Worm (Caenorhabditis elegans) whole organism, midembryonic: ENCODE results near the gene cbd-1.

Experiments used
- T22C8.4 ChIP-seq: fragments of 200-800 bp; sonication (Bioruptor generic); IDR thresholded peaks from 2 replicates; pipeline ENCODE4 v1.3.6; 2022; ENCODE audit warnings: missing genetic modification characterization, missing compliant biosample characterization
- cog-1 ChIP-seq: sonication (generic microtip); optimal IDR thresholded peaks from 2 replicates; lab custom pipeline; 2016; ENCODE audit warnings: missing genetic modification characterization, missing compliant biosample characterization
- flt-1 ChIP-seq: fragments of 200-800 bp; sonication (Bioruptor generic); IDR thresholded peaks from 2 replicates; pipeline ENCODE4 v1.3.6; 2022; ENCODE audit warnings: missing genetic modification characterization, missing compliant biosample characterization
- klf-2 ChIP-seq: fragments of 200-800 bp; sonication (Bioruptor generic); conservative IDR thresholded peaks from 2 replicates; pipeline ENCODE4 v1.3.6; 2022; ENCODE audit warnings: missing genetic modification reagents, missing genetic modification characterization, missing compliant biosample characterization
- med-1 ChIP-seq: sonication (generic microtip); optimal IDR thresholded peaks from 2 replicates; lab custom pipeline; 2017; ENCODE audit warnings: missing genetic modification characterization, mild to moderate bottlenecking, missing compliant biosample characterization, antibody characterized with exemption, missing genetic modification reagents; ENCODE audit not compliant: insufficient read depth
- ref-1 ChIP-seq: fragments of 200-800 bp; sonication (Bioruptor generic); conservative IDR thresholded peaks from 2 replicates; pipeline ENCODE4 v1.3.6; 2022; ENCODE audit warnings: missing genetic modification reagents, missing genetic modification characterization, missing compliant biosample characterization
- tab-1 ChIP-seq: fragments of 200-800 bp; sonication (Bioruptor generic); IDR thresholded peaks from 2 replicates; pipeline ENCODE4 v1.3.6; 2022; ENCODE audit warnings: missing genetic modification characterization, missing compliant biosample characterization
- ztf-23 ChIP-seq: fragments of 200-800 bp; sonication (Bioruptor generic); IDR thresholded peaks from 2 replicates; pipeline ENCODE4 v1.3.6; 2022; ENCODE audit warnings: missing genetic modification reagents, missing genetic modification characterization, missing compliant biosample characterization
- ztf-29 ChIP-seq: fragments of 200-800 bp; sonication (Bioruptor generic); IDR thresholded peaks from 2 replicates; pipeline ENCODE4 v1.3.6; 2022; ENCODE audit warnings: missing genetic modification reagents, missing genetic modification characterization, missing compliant biosample characterization

The cbd-1 gene

ce11 chrIV:11361409-11361808 is 11.4 kb upstream of the cbd-1 start, which contains the start of gene T01G1.4:
T01G1.4 (minus strand) TSS chrIV:11361509.
- TF ChIP-seq cog-1 (tag; lab: Kevin White, UChicago): no peak
- no peak for TF ChIP-seq T22C8.4 (GFP tag; lab: Robert Waterston, UW)
- no peak for TF ChIP-seq ztf-29 (GFP tag; lab: Robert Waterston, UW)
- no peak for TF ChIP-seq med-1
- TF ChIP-seq klf-2 (GFP tag; lab: Robert Waterston, UW): no peak
- no peak for TF ChIP-seq ztf-23 (GFP tag; lab: Robert Waterston, UW)
- TF ChIP-seq ref-1 (GFP tag; lab: Robert Waterston, UW): no peak
- no peak for TF ChIP-seq flt-1 (GFP tag; lab: Robert Waterston, UW)
- no peak for TF ChIP-seq tab-1 (GFP tag; lab: Robert Waterston, UW)

- no peak for TF ChIP-seq cog-1 (tag; lab: Kevin White, UChicago)
- peak; percentile 57; the same call in 1 of the 2 replicates for TF ChIP-seq ztf-29 (GFP tag; lab: Robert Waterston, UW)
- no peak for TF ChIP-seq T22C8.4 (GFP tag; lab: Robert Waterston, UW)
- no peak for TF ChIP-seq ref-1 (GFP tag; lab: Robert Waterston, UW)
These were observed 8.8 kb upstream of the cbd-1 start for ce11 chrIV:11363806-11364562.

ce11 chrIV:11371645-11372044 is 1.1 kb upstream of the cbd-1 start, which contains the start of gene sec-31:
sec-31 (minus strand) TSS chrIV:11371792.
- TF ChIP-seq T22C8.4 (GFP tag; lab: Robert Waterston, UW) (no peak), med-1 (no peak), klf-2 (GFP tag; lab: Robert Waterston, UW) (no peak), ztf-23 (GFP tag; lab: Robert Waterston, UW) (no peak), ref-1 (GFP tag; lab: Robert Waterston, UW) (no peak), ztf-29 (GFP tag; lab: Robert Waterston, UW) (no peak), tab-1 (GFP tag; lab: Robert Waterston, UW) (no peak), flt-1 (GFP tag; lab: Robert Waterston, UW) (no peak), cog-1 (tag; lab: Kevin White, UChicago) (no peak)

- no peak for TF ChIP-seq med-1
- no peak for TF ChIP-seq ztf-29 (GFP tag; lab: Robert Waterston, UW)
- no peak for TF ChIP-seq tab-1 (GFP tag; lab: Robert Waterston, UW)
- TF ChIP-seq cog-1 (tag; lab: Kevin White, UChicago): no peak
- TF ChIP-seq ztf-23 (GFP tag; lab: Robert Waterston, UW): no peak
- no peak for TF ChIP-seq ref-1 (GFP tag; lab: Robert Waterston, UW)
- TF ChIP-seq klf-2 (GFP tag; lab: Robert Waterston, UW): no peak
- TF ChIP-seq T22C8.4 (GFP tag; lab: Robert Waterston, UW): no peak
- TF ChIP-seq flt-1 (GFP tag; lab: Robert Waterston, UW): no peak
These were observed 2.9 kb downstream of the cbd-1 start for ce11 chrIV:11375713-11376112.

- TF ChIP-seq T22C8.4 (GFP tag; lab: Robert Waterston, UW) (no peak), tab-1 (GFP tag; lab: Robert Waterston, UW) (no peak), ztf-23 (GFP tag; lab: Robert Waterston, UW) (no peak), flt-1 (GFP tag; lab: Robert Waterston, UW) (no peak), ztf-29 (GFP tag; lab: Robert Waterston, UW) (no peak), med-1 (no peak), cog-1 (tag; lab: Kevin White, UChicago) (no peak)
These were observed 4.6 kb downstream of the cbd-1 start for ce11 chrIV:11377439-11377838.

ce11 chrIV:11379254-11379653 is 6.5 kb downstream of the cbd-1 start, which contains the start of gene fbxb-76:
fbxb-76 (minus strand) TSS chrIV:11379354.
- TF ChIP-seq cog-1 (tag; lab: Kevin White, UChicago): no peak
- TF ChIP-seq ref-1 (GFP tag; lab: Robert Waterston, UW): no peak
- TF ChIP-seq ztf-29 (GFP tag; lab: Robert Waterston, UW): no peak
- no peak for TF ChIP-seq klf-2 (GFP tag; lab: Robert Waterston, UW)
- TF ChIP-seq T22C8.4 (GFP tag; lab: Robert Waterston, UW): no peak
- TF ChIP-seq tab-1 (GFP tag; lab: Robert Waterston, UW): no peak
- no peak for TF ChIP-seq ztf-23 (GFP tag; lab: Robert Waterston, UW)
- no peak for TF ChIP-seq med-1
- no peak for TF ChIP-seq flt-1 (GFP tag; lab: Robert Waterston, UW)

- no peak for TF ChIP-seq tab-1 (GFP tag; lab: Robert Waterston, UW)
- TF ChIP-seq ref-1 (GFP tag; lab: Robert Waterston, UW): no peak
- no peak for TF ChIP-seq ztf-23 (GFP tag; lab: Robert Waterston, UW)
- no peak for TF ChIP-seq flt-1 (GFP tag; lab: Robert Waterston, UW)
- no peak for TF ChIP-seq cog-1 (tag; lab: Kevin White, UChicago)
- no peak for TF ChIP-seq klf-2 (GFP tag; lab: Robert Waterston, UW)
- no peak for TF ChIP-seq med-1
- TF ChIP-seq ztf-29 (GFP tag; lab: Robert Waterston, UW): no peak
- TF ChIP-seq T22C8.4 (GFP tag; lab: Robert Waterston, UW): no peak
These were observed 15.9 kb downstream of the cbd-1 start for ce11 chrIV:11388684-11389083.

ce11 chrIV:11394243-11394642 is 21.5 kb downstream of the cbd-1 start, which contains the start of gene tag-89:
tag-89 (plus strand) TSS chrIV:11394543.
- no peak for TF ChIP-seq tab-1 (GFP tag; lab: Robert Waterston, UW)
- TF ChIP-seq ref-1 (GFP tag; lab: Robert Waterston, UW): no peak
- TF ChIP-seq ztf-23 (GFP tag; lab: Robert Waterston, UW): no peak
- TF ChIP-seq cog-1 (tag; lab: Kevin White, UChicago): no peak
- TF ChIP-seq med-1: no peak
- no peak for TF ChIP-seq klf-2 (GFP tag; lab: Robert Waterston, UW)
- no peak for TF ChIP-seq ztf-29 (GFP tag; lab: Robert Waterston, UW)
- TF ChIP-seq T22C8.4 (GFP tag; lab: Robert Waterston, UW): no peak
- TF ChIP-seq flt-1 (GFP tag; lab: Robert Waterston, UW): no peak
